Worm (Caenorhabditis elegans) whole organism, late embryonic: ENCODE results near the gene btb-8.

Experiments used
- F13H6.1 ChIP-seq: sonication (generic microtip); optimal IDR thresholded peaks from 2 replicates; lab custom pipeline; 2016; ENCODE audit warnings: missing genetic modification characterization, missing compliant biosample characterization
- K09A11.1 ChIP-seq: sonication (generic microtip); optimal IDR thresholded peaks from 2 replicates; lab custom pipeline; 2017; ENCODE audit warnings: antibody characterized with exemption, mild to moderate bottlenecking, missing genetic modification characterization, missing compliant biosample characterization; ENCODE audit not compliant: insufficient read depth
- ama-1 ChIP-seq: fragments of 150-350 bp; optimal IDR thresholded peaks from 2 replicates; lab custom pipeline; 2014
- ceh-18 ChIP-seq: sonication (generic microtip); optimal IDR thresholded peaks from 2 replicates; lab custom pipeline; 2016; ENCODE audit warnings: missing genetic modification characterization, missing compliant biosample characterization
- ceh-2 ChIP-seq: sonication (generic microtip); optimal IDR thresholded peaks from 2 replicates; lab custom pipeline; 2016; ENCODE audit warnings: missing genotype, missing genetic modification characterization, missing compliant biosample characterization
- ceh-22 ChIP-seq: sonication (generic microtip); optimal IDR thresholded peaks from 2 replicates; lab custom pipeline; 2017; ENCODE audit warnings: missing biosample characterization, missing genetic modification characterization
- ceh-24 ChIP-seq: sonication (generic microtip); optimal IDR thresholded peaks from 2 replicates; lab custom pipeline; 2016; ENCODE audit warnings: mild to moderate bottlenecking, missing genetic modification characterization, missing compliant biosample characterization
- ceh-30 ChIP-seq: fragments of 150-350 bp; optimal IDR thresholded peaks from 2 replicates; lab custom pipeline; 2014; ENCODE audit warnings: missing biosample characterization, missing genetic modification characterization
- ceh-45 ChIP-seq: fragments of 200-800 bp; sonication (Bioruptor generic); IDR thresholded peaks from 2 replicates; pipeline ENCODE4 v1.3.6; 2022; ENCODE audit warnings: missing genetic modification reagents, missing genetic modification characterization, missing compliant biosample characterization
- ceh-6 ChIP-seq: fragments of 200-800 bp; sonication (Bioruptor generic); optimal IDR thresholded peaks from 2 replicates; lab custom pipeline; 2018; ENCODE audit warnings: mild to moderate bottlenecking, missing genetic modification characterization, missing compliant biosample characterization
- ceh-9 ChIP-seq: sonication (generic microtip); optimal IDR thresholded peaks from 2 replicates; lab custom pipeline; 2016; ENCODE audit warnings: mild to moderate bottlenecking, missing genetic modification characterization, inconsistent platforms, missing compliant biosample characterization
- dmd-4 ChIP-seq: sonication (generic microtip); optimal IDR thresholded peaks from 2 replicates; lab custom pipeline; 2016; ENCODE audit warnings: borderline replicate concordance, missing genetic modification characterization, missing compliant biosample characterization
- elt-2 ChIP-seq: sonication (generic microtip); optimal IDR thresholded peaks from 2 replicates; lab custom pipeline; 2016; ENCODE audit warnings: missing genetic modification reagents, missing genetic modification characterization, missing compliant biosample characterization
- elt-4 ChIP-seq: sonication (generic microtip); optimal IDR thresholded peaks from 2 replicates; lab custom pipeline; 2016; ENCODE audit warnings: missing genetic modification characterization, missing compliant biosample characterization
- ets-4 ChIP-seq: sonication (generic microtip); optimal IDR thresholded peaks from 2 replicates; lab custom pipeline; 2016; ENCODE audit warnings: missing genetic modification characterization, missing compliant biosample characterization
- fax-1 ChIP-seq: sonication (generic microtip); optimal IDR thresholded peaks from 2 replicates; lab custom pipeline; 2016; ENCODE audit warnings: missing genotype, missing genetic modification characterization, missing compliant biosample characterization
- fkh-10 ChIP-seq: fragments of 150-350 bp; optimal IDR thresholded peaks from 2 replicates; lab custom pipeline; 2014; ENCODE audit warnings: missing biosample characterization, missing genetic modification reagents, missing genetic modification characterization
- fkh-6 ChIP-seq: sonication (generic microtip); optimal IDR thresholded peaks from 2 replicates; lab custom pipeline; 2016; ENCODE audit warnings: missing genetic modification characterization, missing compliant biosample characterization
- gmeb-2 ChIP-seq: sonication (generic microtip); optimal IDR thresholded peaks from 2 replicates; lab custom pipeline; 2016; ENCODE audit warnings: missing genetic modification characterization, inconsistent platforms, missing compliant biosample characterization
- hlh-30 ChIP-seq: sonication (generic microtip); optimal IDR thresholded peaks from 2 replicates; lab custom pipeline; 2017; ENCODE audit warnings: antibody characterized with exemption, missing genetic modification characterization, missing compliant biosample characterization; ENCODE audit not compliant: insufficient read depth
- hlh-6 ChIP-seq: sonication (generic microtip); optimal IDR thresholded peaks from 2 replicates; lab custom pipeline; 2016; ENCODE audit warnings: missing genotype, missing genetic modification characterization, missing compliant biosample characterization
- hlh-8 ChIP-seq: sonication (generic microtip); optimal IDR thresholded peaks from 2 replicates; lab custom pipeline; 2016; ENCODE audit warnings: missing genotype, missing genetic modification characterization, missing compliant biosample characterization
- lim-6 ChIP-seq: sonication (generic microtip); optimal IDR thresholded peaks from 2 replicates; lab custom pipeline; 2016; ENCODE audit warnings: missing genetic modification characterization, missing compliant biosample characterization
- madf-2 ChIP-seq: sonication (generic microtip); optimal IDR thresholded peaks from 2 replicates; lab custom pipeline; 2017; ENCODE audit warnings: missing genetic modification characterization, missing compliant biosample characterization
- nhr-11 ChIP-seq: fragments of 150-350 bp; optimal IDR thresholded peaks from 2 replicates; lab custom pipeline; 2014; ENCODE audit warnings: missing biosample characterization, missing genetic modification characterization
- nhr-232 ChIP-seq: sonication (generic microtip); optimal IDR thresholded peaks from 2 replicates; lab custom pipeline; 2016; ENCODE audit warnings: missing genetic modification characterization, missing compliant biosample characterization
- npax-4 ChIP-seq: sonication (generic microtip); optimal IDR thresholded peaks from 2 replicates; lab custom pipeline; 2016; ENCODE audit warnings: missing genetic modification characterization, missing compliant biosample characterization
- odd-2 ChIP-seq: sonication (generic microtip); optimal IDR thresholded peaks from 2 replicates; lab custom pipeline; 2017; ENCODE audit warnings: antibody characterized with exemption, mild to moderate bottlenecking, missing genetic modification characterization, missing compliant biosample characterization
- pag-3 ChIP-seq: sonication (generic microtip); optimal IDR thresholded peaks from 2 replicates; lab custom pipeline; 2016; ENCODE audit warnings: missing compliant biosample characterization, missing genetic modification characterization, borderline replicate concordance
- pat-9 ChIP-seq: fragments of 200-800 bp; sonication (Bioruptor generic); optimal IDR thresholded peaks from 2 replicates; lab custom pipeline; 2018; ENCODE audit warnings: mild to moderate bottlenecking, missing genetic modification characterization, moderate library complexity, missing compliant biosample characterization
- pax-1 ChIP-seq: fragments of 150-350 bp; optimal IDR thresholded peaks from 2 replicates; lab custom pipeline; 2014; ENCODE audit warnings: missing biosample characterization, missing genetic modification characterization
- pha-4 ChIP-seq: fragments of 150-350 bp; optimal IDR thresholded peaks from 2 replicates; lab custom pipeline; 2018; ENCODE audit warnings: missing biosample characterization, missing genetic modification reagents, missing genetic modification characterization
- pros-1 ChIP-seq: fragments of 150-350 bp; optimal IDR thresholded peaks from 2 replicates; lab custom pipeline; 2014; ENCODE audit warnings: missing biosample characterization, missing genetic modification reagents, missing genetic modification characterization
- syd-9 ChIP-seq: sonication (generic microtip); optimal IDR thresholded peaks from 2 replicates; lab custom pipeline; 2016; ENCODE audit warnings: mild to moderate bottlenecking, missing genetic modification characterization, moderate library complexity, missing compliant biosample characterization
- tbx-7 ChIP-seq: sonication (generic microtip); optimal IDR thresholded peaks from 2 replicates; lab custom pipeline; 2016; ENCODE audit warnings: missing genotype, missing genetic modification characterization, missing compliant biosample characterization
- unc-55 ChIP-seq: sonication (generic microtip); optimal IDR thresholded peaks from 2 replicates; lab custom pipeline; 2017; ENCODE audit warnings: missing biosample characterization, missing genetic modification reagents, missing genetic modification characterization
- unc-86 ChIP-seq: sonication (generic microtip); optimal IDR thresholded peaks from 2 replicates; lab custom pipeline; 2016; ENCODE audit warnings: missing genetic modification characterization, missing compliant biosample characterization
- ztf-16 ChIP-seq: sonication (generic microtip); optimal IDR thresholded peaks from 2 replicates; lab custom pipeline; 2017; ENCODE audit warnings: missing genetic modification characterization, missing compliant biosample characterization

btb-8 gene

ce11 chrII:1722394-1722793 is at the start of gene btb-8, which contains the start of gene fbxb-5:
Gene btb-8, plus strand, starts transcription at chrII:1722770.
Gene fbxb-5, minus strand, starts transcription at chrII:1722494.
- TF ChIP-seq ceh-45 (GFP tag; lab: Robert Waterston, UW) (no peak), nhr-11 (tag; lab: Kevin White, UChicago) (no peak), ceh-24 (tag; lab: Kevin White, UChicago) (no peak), tbx-7 (tag; lab: Kevin White, UChicago) (no peak), elt-2 (tag; lab: Kevin White, UChicago) (no peak), syd-9 (no peak), elt-4 (tag; lab: Kevin White, UChicago) (no peak), ceh-22 (no peak), pax-1 (no peak), odd-2 (tag; lab: Kevin White, UChicago) (no peak), unc-55 (GFP tag; lab: Kevin White, UChicago) (no peak), lim-6 (tag; lab: Kevin White, UChicago) (no peak)

- TF ChIP-seq ceh-6 (GFP tag; lab: Kevin White, UChicago) = no peak
- TF ChIP-seq ceh-9 = no peak
- TF ChIP-seq pros-1 (tag; lab: Kevin White, UChicago) = no peak
- TF ChIP-seq pat-9 = no peak
- no peak for TF ChIP-seq elt-4 (tag; lab: Kevin White, UChicago)
- no peak for TF ChIP-seq ceh-22
- no peak for TF ChIP-seq odd-2 (tag; lab: Kevin White, UChicago)
- no peak for TF ChIP-seq pag-3 (tag; lab: Kevin White, UChicago)
- TF ChIP-seq dmd-4 (tag; lab: Kevin White, UChicago) = no peak
- TF ChIP-seq tbx-7 (tag; lab: Kevin White, UChicago) = no peak
- TF ChIP-seq ztf-16 (tag; lab: Kevin White, UChicago) = no peak
- TF ChIP-seq pax-1 = no peak
- no peak for TF ChIP-seq F13H6.1
- no peak for TF ChIP-seq unc-86 (tag; lab: Kevin White, UChicago)
- no peak for TF ChIP-seq elt-2 (tag; lab: Kevin White, UChicago)
Observed at ce11 chrII:1676088-1676487, 46.5 kb upstream of the btb-8 start, which contains the start of gene fbxb-17. Gene fbxb-17, plus strand, starts transcription at chrII:1676388.

DNA sequence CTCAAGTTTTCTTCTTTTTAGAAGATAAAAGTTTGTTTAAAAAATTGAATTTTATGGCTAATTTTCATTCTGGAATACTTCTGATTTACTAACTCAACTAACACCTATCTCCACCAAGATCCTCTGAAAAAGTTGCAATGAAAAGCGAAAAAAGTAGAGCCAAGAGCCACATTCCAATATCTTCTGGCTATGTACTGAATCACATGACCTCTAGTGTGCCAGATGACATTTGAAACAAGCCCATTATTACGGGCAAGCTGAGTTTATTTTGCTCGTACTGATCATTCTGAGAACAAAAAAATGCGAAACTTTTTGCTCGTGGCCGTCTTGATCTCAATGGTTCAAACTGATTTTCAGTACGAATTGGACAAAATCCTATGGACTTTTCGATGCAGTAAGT is 43.5 kb upstream of the btb-8 start, which contains the start of gene irld-36:
TSS of gene irld-36 (plus strand) at position 301 of the 400 bp plus-strand sequence.
- TF ChIP-seq K09A11.1 = no peak
- no peak for TF ChIP-seq pha-4 (tag; lab: Kevin White, UChicago)
- no peak for TF ChIP-seq hlh-6 (tag; lab: Kevin White, UChicago)
- TF ChIP-seq elt-2 (tag; lab: Kevin White, UChicago) = no peak
- TF ChIP-seq fkh-6 (tag; lab: Kevin White, UChicago) = no peak

DNA sequence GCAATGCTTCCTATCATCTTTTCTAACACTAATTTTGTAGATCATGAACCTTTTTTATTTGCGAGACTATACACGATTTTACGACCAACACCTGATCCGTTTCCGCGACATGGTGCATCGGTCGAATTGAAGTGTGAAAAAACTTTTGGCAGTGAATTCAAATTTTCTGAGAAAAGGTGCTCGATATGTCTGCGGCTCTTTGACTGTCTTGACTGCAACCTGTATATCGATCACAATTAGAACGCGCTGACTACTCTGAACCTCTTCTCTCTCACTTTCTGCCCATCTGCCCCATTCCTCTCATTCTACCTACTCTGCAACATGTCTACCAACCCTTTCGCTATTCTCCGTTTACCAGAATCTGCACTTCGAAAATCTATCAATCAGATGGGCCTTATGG is 40.4 kb upstream of the btb-8 start, which contains the start of gene fbxb-26:
TSS of gene fbxb-26 (plus strand) at position 301 of the 400 bp plus-strand sequence.
- TF ChIP-seq ama-1 (lab: Kevin White, UChicago) (no peak), fax-1 (no peak), ceh-18 (tag; lab: Kevin White, UChicago) (no peak), odd-2 (tag; lab: Kevin White, UChicago) (no peak), ceh-30 (no peak), pag-3 (tag; lab: Kevin White, UChicago) (no peak), hlh-8 (tag; lab: Kevin White, UChicago) (no peak), ceh-22 (no peak), ceh-2 (tag; lab: Kevin White, UChicago) (no peak), fkh-10 (GFP tag; lab: Kevin White, UChicago) (no peak), hlh-30 (tag; lab: Kevin White, UChicago) (no peak), elt-4 (tag; lab: Kevin White, UChicago) (no peak), dmd-4 (tag; lab: Kevin White, UChicago) (no peak)

DNA sequence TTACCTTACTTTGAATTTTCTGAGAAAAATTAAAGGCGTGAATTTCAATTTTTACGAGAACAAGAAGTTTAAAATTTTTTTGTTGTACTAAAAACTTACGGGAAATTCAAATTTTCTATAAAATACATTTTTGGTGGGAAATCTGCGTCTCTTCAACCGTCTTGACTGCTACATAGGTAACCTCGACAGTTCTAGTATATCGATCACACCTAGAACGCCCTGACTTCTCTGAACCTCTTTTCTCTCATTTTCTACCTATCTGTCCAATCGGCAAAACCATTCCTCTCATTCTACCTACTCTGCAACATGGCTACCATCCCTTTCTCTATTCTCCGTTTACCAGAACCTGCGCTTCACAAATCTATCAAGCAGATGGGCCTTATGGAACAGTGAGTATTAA is 38.8 kb upstream of the btb-8 start, which contains the start of gene fbxb-25:
TSS of gene fbxb-25 (plus strand) at position 301 of the 400 bp plus-strand sequence.
- TF ChIP-seq madf-2 (tag; lab: Kevin White, UChicago) (no peak), hlh-30 (tag; lab: Kevin White, UChicago) (no peak), pax-1 (no peak), npax-4 (tag; lab: Kevin White, UChicago) (no peak), nhr-232 (no peak), gmeb-2 (tag; lab: Kevin White, UChicago) (no peak), ets-4 (tag; lab: Kevin White, UChicago) (no peak), ztf-16 (tag; lab: Kevin White, UChicago) (no peak)
